Worm (Caenorhabditis elegans): ENCODE data around the gene got-1.2.

- TF ChIP-seq lin-13 (tag; optimal IDR thresholded peaks at IDR 0.05) (no peak), flh-1 (GFP tag; optimal IDR thresholded peaks at IDR 0.05) (no peak), elt-1 (tag; optimal IDR thresholded peaks at IDR 0.05; ENCODE audit: borderline replicate concordance, insufficient read depth) (no peak), nhr-237 (tag; optimal IDR thresholded peaks at IDR 0.05) (no peak), unc-39 (tag; optimal IDR thresholded peaks at IDR 0.05) (no peak), snpc-4 (tag; optimal IDR thresholded peaks at IDR 0.05) (no peak), unc-62 (GFP tag; optimal IDR thresholded peaks at IDR 0.05) (no peak)
These were observed 22.0 kb downstream of the got-1.2 start for ce11 chrX:16770919-16771318.
